Fruit fly (Drosophila melanogaster) whole organism, wandering third instar larva: ENCODE measurements around the gene Gpdh1.

ENCODE experiments used
- Abd-B ChIP-seq: fragments of >200 bp; optimal IDR thresholded peaks from 2 replicates; lab custom pipeline; 2017; ENCODE audit warnings: missing biosample characterization, missing genetic modification characterization
- CG32264 ChIP-seq: fragments of 200-800 bp; sonication (Bioruptor generic); optimal IDR thresholded peaks from 2 replicates; lab custom pipeline; 2016; ENCODE audit warnings: missing biosample characterization, missing genetic modification characterization
- CrebA ChIP-seq: fragments of 200-800 bp; sonication (Bioruptor generic); optimal IDR thresholded peaks from 2 replicates; lab custom pipeline; 2016; ENCODE audit warnings: missing biosample characterization, mild to moderate bottlenecking, missing genetic modification characterization, borderline replicate concordance
- Dfd ChIP-seq: fragments of >200 bp; optimal IDR thresholded peaks from 2 replicates; lab custom pipeline; 2017; ENCODE audit warnings: missing biosample characterization, missing genetic modification characterization
- Dif ChIP-seq: fragments of 200-275, 200-300 bp; sonication (Bioruptor generic); optimal IDR thresholded peaks from 2 replicates; lab custom pipeline; 2018; ENCODE audit warnings: missing biosample characterization, missing genetic modification characterization; ENCODE audit not compliant: partially characterized antibody
- HLH106 ChIP-seq: fragments of 200-800 bp; optimal IDR thresholded peaks from 3 replicates; lab custom pipeline; 2019; ENCODE audit warnings: missing biosample characterization, mild to moderate bottlenecking, missing genetic modification characterization, moderate library complexity
- Hnf4 ChIP-seq: fragments of 200-800 bp; sonication (Bioruptor generic); optimal IDR thresholded peaks from 2 replicates; lab custom pipeline; 2016; ENCODE audit warnings: missing biosample characterization, mild to moderate bottlenecking, missing genetic modification characterization
- Jra ChIP-seq: sonication (Bioruptor generic); optimal IDR thresholded peaks from 2 replicates; lab custom pipeline; 2016; ENCODE audit warnings: missing biosample characterization, missing genetic modification characterization
- Mio ChIP-seq: sonication (Bioruptor generic); optimal IDR thresholded peaks from 2 replicates; lab custom pipeline; 2016; ENCODE audit warnings: missing biosample characterization, missing genetic modification characterization
- Myc ChIP-seq: fragments of >200 bp; optimal IDR thresholded peaks from 2 replicates; lab custom pipeline; 2017
- N ChIP-seq: fragments of >200 bp; optimal IDR thresholded peaks from 2 replicates; lab custom pipeline; 2018; ENCODE audit warnings: missing biosample characterization, missing external identifiers, missing genetic modification characterization
- OdsH ChIP-seq: fragments of 200-800 bp; sonication (Bioruptor generic); optimal IDR thresholded peaks from 2 replicates; lab custom pipeline; 2016; ENCODE audit warnings: missing biosample characterization, mild to moderate bottlenecking, missing genetic modification characterization
- Sp1 ChIP-seq: fragments of 200-800 bp; sonication (Bioruptor generic); optimal IDR thresholded peaks from 3 replicates; lab custom pipeline; 2019; ENCODE audit warnings: missing biosample characterization, mild to moderate bottlenecking, missing genetic modification characterization, moderate library complexity
- Vsx2 ChIP-seq: fragments of 200-300, 225-300 bp; sonication (Bioruptor generic); optimal IDR thresholded peaks from 2 replicates; lab custom pipeline; 2018; ENCODE audit warnings: missing biosample characterization, missing genetic modification characterization; ENCODE audit not compliant: partially characterized antibody
- brk ChIP-seq: fragments of 200-800 bp; sonication (Bioruptor generic); optimal IDR thresholded peaks from 2 replicates; lab custom pipeline; 2016; ENCODE audit warnings: missing biosample characterization, mild to moderate bottlenecking, missing genetic modification characterization
- dl ChIP-seq, 2 experiments: fragments of 175-275, 200-275 bp in 1 of 2; fragments of 200-275 bp in 1 of 2; sonication (Bioruptor generic); optimal IDR thresholded peaks; lab custom pipeline; 2018; ENCODE audit warnings: mild to moderate bottlenecking in 2 of 2, missing biosample characterization in 2 of 2, missing genetic modification characterization in 2 of 2, moderate library complexity in 2 of 2; ENCODE audit not compliant: partially characterized antibody in 2 of 2, insufficient read depth in 1 of 2
- dmrt93B ChIP-seq: fragments of 200-800 bp; sonication (Bioruptor generic); optimal IDR thresholded peaks from 2 replicates; lab custom pipeline; 2018; ENCODE audit warnings: missing biosample characterization, mild to moderate bottlenecking, missing genetic modification characterization
- dsf ChIP-seq: sonication (Bioruptor generic); optimal IDR thresholded peaks from 2 replicates; lab custom pipeline; 2016; ENCODE audit warnings: missing biosample characterization, missing genetic modification characterization, borderline replicate concordance
- ey ChIP-seq: fragments of 200-800 bp; sonication (Bioruptor generic); optimal IDR thresholded peaks from 2 replicates; lab custom pipeline; 2016; ENCODE audit warnings: missing biosample characterization, missing genetic modification characterization
- foxo ChIP-seq, 2 experiments: fragments of 200-800 bp; sonication (Bioruptor generic); optimal IDR thresholded peaks; 2 replicates in 1 of 2; 3 replicates in 1 of 2; lab custom pipeline; 2016 to 2017; ENCODE audit warnings: missing biosample characterization in 2 of 2, missing genetic modification characterization in 2 of 2
- fru ChIP-seq: fragments of 200-800 bp; sonication (Bioruptor generic); optimal IDR thresholded peaks from 3 replicates; lab custom pipeline; 2016; ENCODE audit warnings: missing biosample characterization, mild to moderate bottlenecking, missing genetic modification characterization
- lola ChIP-seq: fragments of >200 bp; optimal IDR thresholded peaks from 2 replicates; lab custom pipeline; 2017; ENCODE audit warnings: missing biosample characterization, missing genetic modification characterization
- pan ChIP-seq: fragments of >200 bp; optimal IDR thresholded peaks from 2 replicates; lab custom pipeline; 2017
- psq ChIP-seq: fragments of 200-800 bp; sonication (Bioruptor generic); optimal IDR thresholded peaks from 3 replicates; lab custom pipeline; 2017; ENCODE audit warnings: missing biosample characterization, mild to moderate bottlenecking, missing genetic modification characterization, moderate library complexity
- rgr ChIP-seq: fragments of 200-800 bp; sonication (Bioruptor generic); optimal IDR thresholded peaks from 3 replicates; lab custom pipeline; 2016; ENCODE audit warnings: missing biosample characterization, mild to moderate bottlenecking, missing genetic modification characterization
- sage ChIP-seq: fragments of 200-800 bp; sonication (Bioruptor generic); optimal IDR thresholded peaks from 2 replicates; lab custom pipeline; 2016; ENCODE audit warnings: missing biosample characterization, mild to moderate bottlenecking, missing genetic modification characterization
- sv ChIP-seq: fragments of 200-800 bp; sonication (Bioruptor generic); optimal IDR thresholded peaks from 3 replicates; lab custom pipeline; 2016; ENCODE audit warnings: missing biosample characterization, missing genetic modification characterization
- tai ChIP-seq: sonication (Bioruptor generic); optimal IDR thresholded peaks from 2 replicates; lab custom pipeline; 2016; ENCODE audit warnings: missing biosample characterization, missing genetic modification characterization
- usp ChIP-seq: fragments of >200 bp; optimal IDR thresholded peaks from 2 replicates; lab custom pipeline; 2017; ENCODE audit warnings: missing biosample characterization, missing genetic modification characterization
- woc ChIP-seq: sonication (Bioruptor generic); optimal IDR thresholded peaks from 2 replicates; lab custom pipeline; 2016; ENCODE audit warnings: missing biosample characterization, mild to moderate bottlenecking, missing genetic modification characterization

The Gpdh1 gene

dm6 chr2L:5894533-5894932, 48.9 kb upstream of the Gpdh1 start:
- TF ChIP-seq foxo (GFP tag; optimal IDR thresholded peaks at IDR 0.05; lab: Kevin White, UChicago) (no peak), dmrt93B (GFP tag; lab: Kevin White, UChicago) (no peak), CrebA (GFP tag; lab: Kevin White, UChicago) (no peak), Abd-B (GFP tag; lab: Kevin White, UChicago) (no peak), Mio (GFP tag; lab: Kevin White, UChicago) (no peak), sv (GFP tag; lab: Kevin White, UChicago) (no peak), woc (no peak), HLH106 (tag; lab: Kevin White, UChicago) (no peak), CG32264 (no peak), dl (GFP tag; optimal IDR thresholded peaks at IDR 0.05; lab: Kevin White, UChicago; ENCODE audit: insufficient read depth in 1 of 2, partially characterized antibody in 2 of 2) (no peak), rgr (GFP tag; lab: Kevin White, UChicago) (no peak), pan (no peak), Myc (lab: Kevin White, UChicago) (no peak), Hnf4 (GFP tag; lab: Kevin White, UChicago) (no peak)

- TF ChIP-seq Vsx2 (GFP tag; lab: Kevin White, UChicago) = no peak
- TF ChIP-seq HLH106 (tag; lab: Kevin White, UChicago) = no peak
- no peak for TF ChIP-seq pan
- no peak for TF ChIP-seq woc
- TF ChIP-seq usp (GFP tag; lab: Kevin White, UChicago) = no peak
- no peak for TF ChIP-seq Myc (lab: Kevin White, UChicago)
- no peak for TF ChIP-seq Sp1 (GFP tag; lab: Kevin White, UChicago)
- TF ChIP-seq Hnf4 (GFP tag; lab: Kevin White, UChicago) = no peak
- no peak for TF ChIP-seq dmrt93B (GFP tag; lab: Kevin White, UChicago)
- TF ChIP-seq psq (GFP tag; lab: Kevin White, UChicago) = no peak
- no peak for TF ChIP-seq tai
- TF ChIP-seq CG32264 = no peak
- no peak for TF ChIP-seq sv (GFP tag; lab: Kevin White, UChicago)
- TF ChIP-seq OdsH (GFP tag; lab: Kevin White, UChicago) = no peak
- TF ChIP-seq foxo (GFP tag; optimal IDR thresholded peaks at IDR 0.05; lab: Kevin White, UChicago) = no peak
- TF ChIP-seq Dif (GFP tag; lab: Kevin White, UChicago) = no peak
- TF ChIP-seq dsf = no peak
- TF ChIP-seq lola (GFP tag; lab: Kevin White, UChicago) = no peak
Observed at dm6 chr2L:5899170-5899708, 44.2 kb upstream of the Gpdh1 start.

- TF ChIP-seq Sp1 (GFP tag; lab: Kevin White, UChicago) (no peak), usp (GFP tag; lab: Kevin White, UChicago) (no peak), foxo (GFP tag; optimal IDR thresholded peaks at IDR 0.05; lab: Kevin White, UChicago) (no peak), Dfd (GFP tag; lab: Kevin White, UChicago) (no peak), N (GFP tag; lab: Kevin White, UChicago) (no peak), dl (GFP tag; optimal IDR thresholded peaks at IDR 0.05; lab: Kevin White, UChicago; ENCODE audit: insufficient read depth in 1 of 2, partially characterized antibody in 2 of 2) (no peak), Jra (no peak), sv (GFP tag; lab: Kevin White, UChicago) (no peak), OdsH (GFP tag; lab: Kevin White, UChicago) (no peak), Myc (lab: Kevin White, UChicago) (no peak), lola (GFP tag; lab: Kevin White, UChicago) (no peak), CrebA (GFP tag; lab: Kevin White, UChicago) (no peak), pan (no peak), sage (GFP tag; lab: Kevin White, UChicago) (no peak), brk (GFP tag; lab: Kevin White, UChicago) (no peak)
Observed at dm6 chr2L:5901553-5901952, 41.9 kb upstream of the Gpdh1 start.

- TF ChIP-seq Dif (GFP tag; lab: Kevin White, UChicago) = no peak
- TF ChIP-seq usp (GFP tag; lab: Kevin White, UChicago) = no peak
- TF ChIP-seq rgr (GFP tag; lab: Kevin White, UChicago) = no peak
- no peak for TF ChIP-seq pan
- TF ChIP-seq ey (GFP tag; lab: Kevin White, UChicago) = no peak
- TF ChIP-seq Abd-B (GFP tag; lab: Kevin White, UChicago) = no peak
- no peak for TF ChIP-seq sv (GFP tag; lab: Kevin White, UChicago)
- TF ChIP-seq Mio (GFP tag; lab: Kevin White, UChicago) = no peak
- TF ChIP-seq fru (GFP tag; lab: Kevin White, UChicago) = no peak
Observed at dm6 chr2L:5902898-5903297, 40.5 kb upstream of the Gpdh1 start.
